Worm (Caenorhabditis elegans) whole organism, young adult: ENCODE data around the gene C03G5.14.

Source experiments
- B0019.2 ChIP-seq: fragments of 200-800 bp; sonication (Bioruptor generic); conservative IDR thresholded peaks from 2 replicates; pipeline ENCODE4 v1.3.6; 2022; ENCODE audit warnings: missing genetic modification reagents, missing genetic modification characterization, missing compliant biosample characterization
- B0336.3 ChIP-seq: fragments of 200-800 bp; sonication (Bioruptor generic); IDR thresholded peaks from 2 replicates; pipeline ENCODE4 v1.3.6; 2022; ENCODE audit warnings: missing genetic modification characterization, missing compliant biosample characterization
- F22D6.2 ChIP-seq: sonication (generic microtip); optimal IDR thresholded peaks from 2 replicates; lab custom pipeline; 2016; ENCODE audit warnings: mild to moderate bottlenecking, missing genetic modification characterization, missing compliant biosample characterization
- F23B12.7 ChIP-seq: sonication (generic microtip); optimal IDR thresholded peaks from 2 replicates; lab custom pipeline; 2017; ENCODE audit warnings: missing genetic modification characterization, mild to moderate bottlenecking, missing compliant biosample characterization, antibody characterized with exemption, moderate library complexity; ENCODE audit not compliant: insufficient read depth
- F37B4.10 ChIP-seq: fragments of 200-800 bp; sonication (Bioruptor generic); IDR thresholded peaks from 2 replicates; pipeline ENCODE4 v1.3.6; 2022; ENCODE audit warnings: missing genetic modification characterization, missing compliant biosample characterization
- F49E8.2 ChIP-seq: sonication (generic microtip); optimal IDR thresholded peaks from 3 replicates; lab custom pipeline; 2017; ENCODE audit warnings: missing genetic modification characterization, mild to moderate bottlenecking, missing compliant biosample characterization, antibody characterized with exemption, moderate library complexity; ENCODE audit not compliant: insufficient read depth
- K12H6.12 ChIP-seq: fragments of 200-800 bp; sonication (Bioruptor generic); optimal IDR thresholded peaks from 2 replicates; lab custom pipeline; 2018; ENCODE audit warnings: mild to moderate bottlenecking, missing genetic modification characterization, missing compliant biosample characterization
- Y53G8AR.9 ChIP-seq: fragments of 200-800 bp; sonication (Bioruptor generic); conservative IDR thresholded peaks from 2 replicates; pipeline ENCODE4 v1.3.6; 2022; ENCODE audit warnings: missing genetic modification reagents, missing genetic modification characterization, missing compliant biosample characterization
- Y56A3A.18 ChIP-seq: fragments of 200-800 bp; sonication (Bioruptor generic); IDR thresholded peaks from 2 replicates; pipeline ENCODE4 v1.3.6; 2022; ENCODE audit warnings: missing genetic modification reagents, missing genetic modification characterization, missing compliant biosample characterization
- ZK185.1 ChIP-seq: sonication (generic microtip); optimal IDR thresholded peaks from 2 replicates; lab custom pipeline; 2016; ENCODE audit warnings: mild to moderate bottlenecking, missing genetic modification characterization, missing compliant biosample characterization; ENCODE audit not compliant: poor library complexity, severe bottlenecking
- attf-5 ChIP-seq: fragments of 200-800 bp; sonication (Bioruptor generic); optimal IDR thresholded peaks from 2 replicates; lab custom pipeline; 2018; ENCODE audit warnings: mild to moderate bottlenecking, missing genetic modification characterization, missing compliant biosample characterization
- ccch-3 ChIP-seq: fragments of 200-800 bp; sonication (Bioruptor generic); optimal IDR thresholded peaks from 2 replicates; lab custom pipeline; 2018; ENCODE audit warnings: mild to moderate bottlenecking, missing genetic modification characterization, missing compliant biosample characterization
- cebp-1 ChIP-seq, 2 experiments: fragments of 200-800 bp in 1 of 2; sonication (Bioruptor generic) in 1 of 2; sonication (generic microtip) in 1 of 2; IDR thresholded peaks in 1 of 2; optimal IDR thresholded peaks in 1 of 2; 2 replicates each; pipeline versions ENCODE4 v1.3.6 to Lab custom; 2017 to 2022; ENCODE audit warnings: missing compliant biosample characterization in 2 of 2, missing genetic modification characterization in 2 of 2, mild to moderate bottlenecking in 1 of 2, missing genetic modification reagents in 1 of 2, moderate library complexity in 1 of 2
- ceh-27 ChIP-seq: fragments of 200-800 bp; sonication (Bioruptor generic); optimal IDR thresholded peaks from 2 replicates; lab custom pipeline; 2018; ENCODE audit warnings: mild to moderate bottlenecking, missing genetic modification characterization, moderate library complexity, missing compliant biosample characterization
- ceh-79 ChIP-seq: sonication (generic microtip); optimal IDR thresholded peaks from 2 replicates; lab custom pipeline; 2017; ENCODE audit warnings: mild to moderate bottlenecking, missing genetic modification characterization, missing compliant biosample characterization
- die-1 ChIP-seq: sonication (generic microtip); optimal IDR thresholded peaks from 2 replicates; lab custom pipeline; 2016; ENCODE audit warnings: missing genotype, mild to moderate bottlenecking, missing genetic modification characterization, missing compliant biosample characterization
- dox-1 ChIP-seq: fragments of 200-800 bp; sonication (Bioruptor generic); IDR thresholded peaks from 2 replicates; pipeline ENCODE4 v1.3.6; 2022; ENCODE audit warnings: missing genetic modification reagents, missing genetic modification characterization, missing compliant biosample characterization
- ets-4 ChIP-seq: fragments of 200-800 bp; sonication (Bioruptor generic); optimal IDR thresholded peaks from 2 replicates; lab custom pipeline; 2018; ENCODE audit warnings: mild to moderate bottlenecking, missing genetic modification characterization, missing compliant biosample characterization
- gei-17 ChIP-seq: fragments of 200-800 bp; sonication (Bioruptor generic); optimal IDR thresholded peaks from 2 replicates; lab custom pipeline; 2018; ENCODE audit warnings: mild to moderate bottlenecking, missing genetic modification characterization, missing compliant biosample characterization
- hlh-26 ChIP-seq: fragments of 200-800 bp; sonication (Bioruptor generic); conservative IDR thresholded peaks from 2 replicates; pipeline ENCODE4 v1.3.6; 2022; ENCODE audit warnings: missing genetic modification reagents, missing genetic modification characterization, missing compliant biosample characterization
- hmg-1.2 ChIP-seq: fragments of 200-800 bp; sonication (Bioruptor generic); IDR thresholded peaks from 2 replicates; pipeline ENCODE4 v1.3.6; 2022; ENCODE audit warnings: missing genetic modification reagents, missing genetic modification characterization, missing compliant biosample characterization
- hmg-20 ChIP-seq: fragments of 200-800 bp; sonication (Bioruptor generic); IDR thresholded peaks from 2 replicates; pipeline ENCODE4 v1.3.6; 2022; ENCODE audit warnings: missing genetic modification reagents, missing genetic modification characterization, missing compliant biosample characterization
- hrde-1 ChIP-seq: sonication (generic microtip); optimal IDR thresholded peaks from 2 replicates; lab custom pipeline; 2016; ENCODE audit warnings: missing genetic modification characterization, mild to moderate bottlenecking, missing compliant biosample characterization, moderate library complexity, missing genotype, missing genetic modification reagents, borderline replicate concordance
- lin-35 ChIP-seq, 3 experiments: fragments of 150-350 bp in 2 of 3; sonication (generic microtip) in 1 of 3; optimal IDR thresholded peaks; 2 replicates each; lab custom pipeline; 2014 to 2018; ENCODE audit warnings: missing biosample characterization in 3 of 3, missing genetic modification characterization in 3 of 3, missing genetic modification reagents in 3 of 3
- lin-54 ChIP-seq: fragments of 200-800 bp; sonication (Bioruptor generic); optimal IDR thresholded peaks from 2 replicates; lab custom pipeline; 2018; ENCODE audit warnings: mild to moderate bottlenecking, missing genetic modification characterization, missing compliant biosample characterization
- nhr-80 ChIP-seq: sonication (generic microtip); optimal IDR thresholded peaks from 2 replicates; lab custom pipeline; 2016; ENCODE audit warnings: missing genetic modification characterization, missing compliant biosample characterization
- nhr-90 ChIP-seq: sonication (generic microtip); optimal IDR thresholded peaks from 2 replicates; lab custom pipeline; 2016; ENCODE audit warnings: missing genotype, mild to moderate bottlenecking, missing genetic modification characterization, missing compliant biosample characterization
- pbrm-1 ChIP-seq: fragments of 200-800 bp; sonication (Bioruptor generic); IDR thresholded peaks from 2 replicates; pipeline ENCODE4 v1.3.6; 2022; ENCODE audit warnings: missing genetic modification reagents, missing genetic modification characterization, missing compliant biosample characterization
- somi-1 ChIP-seq: fragments of 200-800 bp; sonication (Bioruptor generic); optimal IDR thresholded peaks from 2 replicates; lab custom pipeline; 2018; ENCODE audit warnings: mild to moderate bottlenecking, missing genetic modification characterization, missing compliant biosample characterization
- tbp1 ChIP-seq: fragments of 200-800 bp; sonication (Bioruptor generic); optimal IDR thresholded peaks from 2 replicates; lab custom pipeline; 2018; ENCODE audit warnings: mild to moderate bottlenecking, missing genetic modification characterization, missing compliant biosample characterization
- tlf-1 ChIP-seq: fragments of 200-800 bp; sonication (Bioruptor generic); optimal IDR thresholded peaks from 2 replicates; lab custom pipeline; 2018; ENCODE audit warnings: mild to moderate bottlenecking, missing genetic modification characterization, missing compliant biosample characterization
- zfh-2 ChIP-seq: fragments of 200-800 bp; sonication (Bioruptor generic); conservative IDR thresholded peaks from 2 replicates; pipeline ENCODE4 v1.3.6; 2022; ENCODE audit warnings: missing genetic modification reagents, missing genetic modification characterization, missing compliant biosample characterization
- ztf-22 ChIP-seq: fragments of 200-800 bp; sonication (Bioruptor generic); optimal IDR thresholded peaks from 2 replicates; lab custom pipeline; 2018; ENCODE audit warnings: mild to moderate bottlenecking, missing genetic modification characterization, moderate library complexity, missing compliant biosample characterization
- ztf-26 ChIP-seq: sonication (generic microtip); optimal IDR thresholded peaks from 2 replicates; lab custom pipeline; 2017; ENCODE audit warnings: missing genetic modification characterization, missing compliant biosample characterization
- ztf-3 ChIP-seq: fragments of 200-800 bp; sonication (Bioruptor generic); optimal IDR thresholded peaks from 2 replicates; lab custom pipeline; 2018; ENCODE audit warnings: mild to moderate bottlenecking, missing genetic modification characterization, missing compliant biosample characterization

The C03G5.14 gene

DNA sequence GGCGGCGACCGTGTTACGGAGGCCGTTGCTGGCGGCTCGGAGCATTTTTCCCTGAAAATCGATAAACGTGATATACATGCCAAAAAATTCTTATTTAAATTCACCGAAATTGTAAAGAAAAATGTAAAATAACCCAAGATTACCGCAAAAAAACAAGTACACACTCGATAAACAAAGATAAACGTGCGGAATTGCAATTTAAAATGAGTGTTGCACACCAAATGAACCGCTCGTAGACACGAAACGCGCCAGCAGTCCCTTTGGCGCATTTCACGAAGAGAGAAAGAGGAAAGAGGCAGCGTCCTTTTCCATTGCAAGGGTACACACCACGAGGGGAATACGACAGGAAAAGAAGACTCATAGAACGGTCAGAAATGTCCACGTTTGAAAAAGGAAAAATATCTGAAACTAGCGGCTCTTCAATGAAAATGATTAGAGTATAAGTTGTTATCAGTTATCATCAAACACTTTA lies 24.3 kb downstream of the C03G5.14 start, which contains the start of gene sdha-1 (continued):
- TF ChIP-seq F23B12.7 (tag; lab: Kevin White, UChicago), result peak; percentile 63
- TF ChIP-seq B0019.2, result no peak
- peak; percentile 81 for TF ChIP-seq ztf-22 (GFP tag; lab: Kevin White, UChicago)
- TF ChIP-seq zfh-2 (GFP tag; lab: Robert Waterston, UW), result peak; percentile 76; the same call in 1 of the 2 replicates
- peak; percentile 64 for TF ChIP-seq ets-4
- TF ChIP-seq hrde-1 (tag; lab: Kevin White, UChicago), result no peak
- peak; percentile 85 for TF ChIP-seq attf-5
- TF ChIP-seq F22D6.2 (tag; lab: Kevin White, UChicago), result peak; percentile 2
- peak; percentile 69; the same call in 1 of the 2 replicates for TF ChIP-seq Y53G8AR.9
- peak; percentile 73 for TF ChIP-seq K12H6.12 (tag; lab: Kevin White, UChicago)
- peak; percentile 53; the same call in 1 of the 2 replicates for TF ChIP-seq pbrm-1 (GFP tag; lab: Robert Waterston, UW)
- peak in 1 of 3 experiments; percentile 60 for TF ChIP-seq lin-35 (GFP tag; optimal IDR thresholded peaks at IDR 0.05; lab: Kevin White, UChicago)
- peak; percentile 70 for TF ChIP-seq somi-1 (GFP tag; lab: Kevin White, UChicago)
- TF ChIP-seq ceh-27 (GFP tag; lab: Kevin White, UChicago), result peak; percentile 83
- TF ChIP-seq dox-1 (GFP tag; lab: Robert Waterston, UW), result peak; percentile 90
- no peak for TF ChIP-seq ccch-3 (GFP tag; lab: Kevin White, UChicago)
- TF ChIP-seq B0336.3 (GFP tag; lab: Robert Waterston, UW), result peak; percentile 69
- TF ChIP-seq ZK185.1 (tag; lab: Kevin White, UChicago), result peak; percentile 52
- TF ChIP-seq nhr-90 (tag; lab: Kevin White, UChicago), result peak; percentile 41
- TF ChIP-seq ztf-26, result peak; percentile 61
- peak; percentile 40 for TF ChIP-seq tlf-1 (GFP tag; lab: Kevin White, UChicago)
- 0 out of 2 replicates have a peak, but pooled peaks have one; percentile 37 for TF ChIP-seq Y56A3A.18
- peak; percentile 41 for TF ChIP-seq lin-54 (GFP tag; lab: Kevin White, UChicago)
- no peak for TF ChIP-seq F37B4.10 (GFP tag; lab: Robert Waterston, UW)
- TF ChIP-seq tbp1 (GFP tag; lab: Kevin White, UChicago), result peak; percentile 56
- peak; percentile 43; the same call in 1 of the 2 replicates for TF ChIP-seq hmg-1.2 (GFP tag; lab: Robert Waterston, UW)

DNA sequence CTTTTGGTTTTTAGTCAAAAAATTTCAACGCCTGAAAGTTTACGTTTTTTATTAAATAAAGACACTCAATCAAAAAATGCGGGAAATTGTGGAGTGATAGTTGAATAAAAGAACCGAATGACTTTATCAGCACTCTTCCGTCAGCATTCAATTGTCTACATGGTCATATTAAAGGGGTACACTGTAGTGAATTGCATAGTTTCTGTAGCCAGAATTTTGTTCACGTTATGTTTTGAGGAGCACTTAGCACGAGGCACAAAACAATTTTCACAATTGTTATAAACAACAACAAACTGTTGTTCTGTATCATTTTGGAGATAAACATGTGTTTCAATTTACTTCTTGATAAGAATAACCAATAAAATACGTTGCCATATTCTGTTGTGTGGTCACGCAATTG lies 27.3 kb downstream of the C03G5.14 start, which contains the start of gene D2021.4:
Gene D2021.4 (minus strand): TSS at position 48 of the 400 bp plus-strand sequence.
- no peak for TF ChIP-seq cebp-1 (GFP tag; IDR thresholded peaks at IDR 0.05; lab: Robert Waterston, UW)
- TF ChIP-seq cebp-1 (tag; optimal IDR thresholded peaks at IDR 0.05; lab: Kevin White, UChicago), result peak; percentile 28
- no peak for TF ChIP-seq ccch-3 (GFP tag; lab: Kevin White, UChicago)
- no peak for TF ChIP-seq B0336.3 (GFP tag; lab: Robert Waterston, UW)
- no peak for TF ChIP-seq tbp1 (GFP tag; lab: Kevin White, UChicago)
- no peak for TF ChIP-seq ceh-79
- TF ChIP-seq F49E8.2, result no peak
- no peak for TF ChIP-seq lin-35 (GFP tag; optimal IDR thresholded peaks at IDR 0.05; lab: Kevin White, UChicago)
- TF ChIP-seq gei-17 (GFP tag; lab: Kevin White, UChicago), result no peak
- no peak for TF ChIP-seq ztf-3 (GFP tag; lab: Kevin White, UChicago)
- no peak for TF ChIP-seq die-1 (tag; lab: Kevin White, UChicago)
- TF ChIP-seq nhr-90 (tag; lab: Kevin White, UChicago), result no peak
- TF ChIP-seq nhr-80 (tag; lab: Kevin White, UChicago), result peak; percentile 90
- no peak for TF ChIP-seq hmg-20 (GFP tag; lab: Robert Waterston, UW)
- no peak for TF ChIP-seq hlh-26 (GFP tag; lab: Robert Waterston, UW)
- TF ChIP-seq, all 124 proteins: peak for 2
